Fruit fly (Drosophila melanogaster): ENCODE data around the gene mth.
A peak's percentile ranks its signal among the peaks of the same experiment; 100 is the strongest.

The mth gene

DNA sequence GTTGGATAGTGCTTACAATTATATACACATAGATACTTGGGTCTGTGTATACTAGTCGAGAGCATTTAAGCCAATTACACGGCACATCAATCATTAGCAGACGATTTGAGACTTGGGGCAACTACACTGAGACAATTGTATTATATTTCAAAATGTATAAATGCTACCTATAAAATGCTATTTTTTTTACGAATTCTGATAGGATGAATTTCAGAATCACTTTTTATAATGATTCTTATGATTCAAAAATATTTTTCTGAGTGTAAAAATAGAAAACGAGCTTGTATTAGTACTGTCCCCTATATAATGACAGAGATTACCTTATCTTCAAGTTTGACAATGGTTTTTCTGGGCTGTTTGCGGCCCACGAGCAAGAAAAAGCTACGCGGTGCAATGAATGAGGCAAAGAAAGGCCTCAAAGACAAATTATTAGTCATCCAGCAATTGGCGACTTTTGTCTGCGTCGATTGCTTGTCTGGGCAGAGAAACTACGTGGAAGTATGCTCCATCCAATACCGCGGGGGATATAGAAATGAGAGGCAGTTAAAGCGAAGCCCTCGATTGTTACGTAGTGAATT, 4.0 kb upstream of the mth start (continued):
- TF ChIP-seq CG17385 (GFP tag; optimal IDR thresholded peaks at IDR 0.05) (no peak), Nf-YC (tag; optimal IDR thresholded peaks at IDR 0.05) (no peak), CG14667 (GFP tag; IDR thresholded peaks at IDR 0.05) (peak; percentile 76)

DNA sequence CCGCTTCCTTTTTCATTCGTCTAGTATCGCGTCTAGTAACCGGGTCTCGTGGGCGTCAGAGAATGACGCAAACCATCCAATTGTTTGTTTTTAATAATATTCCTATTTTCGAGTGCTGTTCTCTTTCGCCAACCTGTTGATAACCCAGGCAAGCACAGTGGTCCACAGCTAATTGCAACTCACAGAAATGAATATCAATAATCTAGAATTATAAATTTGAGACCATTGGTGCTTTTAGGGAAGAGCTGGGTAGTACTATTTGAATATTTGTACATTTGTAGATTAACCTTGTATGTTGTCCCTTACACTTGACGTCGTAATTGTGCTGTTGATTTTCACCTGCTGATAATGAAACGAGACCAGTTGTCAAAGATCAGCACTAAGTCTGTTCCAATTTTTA, 3.0 kb upstream of the mth start:
- no peak for TF ChIP-seq Atf3 (GFP tag; optimal IDR thresholded peaks at IDR 0.05)
- TF ChIP-seq kah (GFP tag; optimal IDR thresholded peaks at IDR 0.05): peak; percentile 56
- no peak for TF ChIP-seq Gsc (GFP tag; IDR thresholded peaks at IDR 0.05)
- no peak for TF ChIP-seq sc (optimal IDR thresholded peaks at IDR 0.05)
- TF ChIP-seq sc (GFP tag; optimal IDR thresholded peaks at IDR 0.05): no peak
- 0 out of 2 replicates have a peak, but pooled peaks have one; percentile 6 for TF ChIP-seq lmd (GFP tag; IDR thresholded peaks at IDR 0.05)
- TF ChIP-seq CG31388 (GFP tag; optimal IDR thresholded peaks at IDR 0.05): no peak
- no peak for TF ChIP-seq CG8944 (GFP tag; optimal IDR thresholded peaks at IDR 0.05)
- TF ChIP-seq HLH3B (GFP tag; IDR thresholded peaks at IDR 0.05): no peak
- TF ChIP-seq CG6175 (GFP tag; IDR thresholded peaks at IDR 0.05): no peak
- peak; percentile 15 for TF ChIP-seq mam (GFP tag; optimal IDR thresholded peaks at IDR 0.05)
- no peak for TF ChIP-seq Hand (GFP tag; optimal IDR thresholded peaks at IDR 0.05)
- TF ChIP-seq CG12769 (tag; optimal IDR thresholded peaks at IDR 0.05): peak; percentile 26
- TF ChIP-seq Rfx (GFP tag; IDR thresholded peaks at IDR 0.05): peak; percentile 24; the same call in 1 of the 2 replicates
- TF ChIP-seq CG9876 (GFP tag; optimal IDR thresholded peaks at IDR 0.05): no peak
- peak; percentile 55 for TF ChIP-seq Med (GFP tag)
- peak; percentile 1 for TF ChIP-seq Meics (GFP tag; optimal IDR thresholded peaks at IDR 0.05)
- TF ChIP-seq lab (GFP tag; optimal IDR thresholded peaks at IDR 0.05): peak; percentile 6
- TF ChIP-seq Pdp1 (GFP tag; optimal IDR thresholded peaks at IDR 0.05): peak in 1 of 2 experiments; percentile 41
- TF ChIP-seq ken (GFP tag; IDR thresholded peaks at IDR 0.05): no peak
- TF ChIP-seq salm (tag; optimal IDR thresholded peaks at IDR 0.05): no peak
- TF ChIP-seq CG6813 (GFP tag; optimal IDR thresholded peaks at IDR 0.05): peak; percentile 0
- TF ChIP-seq CG30020 (tag; optimal IDR thresholded peaks at IDR 0.05): no peak
- no peak for TF ChIP-seq twi (tag; optimal IDR thresholded peaks at IDR 0.05)
- TF ChIP-seq gem (tag; optimal IDR thresholded peaks at IDR 0.05): peak; percentile 5
- TF ChIP-seq ato (GFP tag; IDR thresholded peaks at IDR 0.05; ENCODE audit: partially characterized antibody): no peak
- 0 out of 2 replicates have a peak, but pooled peaks have one; percentile 14 for TF ChIP-seq MBD-R2 (GFP tag; IDR thresholded peaks at IDR 0.05)
- peak; percentile 49; the same call in 2 of the 3 replicates for TF ChIP-seq row (GFP tag; IDR thresholded peaks at IDR 0.05)
- no peak for TF ChIP-seq br (optimal IDR thresholded peaks at IDR 0.05)
- no peak for TF ChIP-seq Dfd (GFP tag; optimal IDR thresholded peaks at IDR 0.05)
- TF ChIP-seq lbe (GFP tag; optimal IDR thresholded peaks at IDR 0.05): no peak
- TF ChIP-seq Eip74EF (GFP tag; optimal IDR thresholded peaks at IDR 0.05): no peak
- TF ChIP-seq CG18599 (GFP tag; optimal IDR thresholded peaks at IDR 0.05): no peak
- TF ChIP-seq CG2678 (tag; optimal IDR thresholded peaks at IDR 0.05): no peak
- 0 out of 4 replicates have a peak, but pooled peaks have one; percentile 9 for TF ChIP-seq chinmo (GFP tag; IDR thresholded peaks at IDR 0.05; ENCODE audit: partially characterized antibody)
- no peak for TF ChIP-seq CG10462 (GFP tag; optimal IDR thresholded peaks at IDR 0.05)
- no peak for TF ChIP-seq aop (GFP tag; IDR thresholded peaks at IDR 0.05)
- TF ChIP-seq CG9797 (GFP tag; optimal IDR thresholded peaks at IDR 0.05): no peak
- no peak for TF ChIP-seq TFAM (GFP tag; optimal IDR thresholded peaks at IDR 0.05)
- TF ChIP-seq Drgx (GFP tag; IDR thresholded peaks at IDR 0.05): 0 out of 2 replicates have a peak, but pooled peaks have one; percentile 12
- TF ChIP-seq CG4617 (GFP tag; optimal IDR thresholded peaks at IDR 0.05; ENCODE audit: borderline replicate concordance): no peak
- TF ChIP-seq Aef1 (GFP tag; IDR thresholded peaks at IDR 0.05): no peak
- TF ChIP-seq lilli (GFP tag; optimal IDR thresholded peaks at IDR 0.05): peak; percentile 33
- TF ChIP-seq psq (GFP tag; optimal IDR thresholded peaks at IDR 0.05): no peak
- no peak for TF ChIP-seq so (GFP tag; IDR thresholded peaks at IDR 0.05)
- peak; percentile 39 for TF ChIP-seq ERR (GFP tag; optimal IDR thresholded peaks at IDR 0.05)
